Fruit fly (Drosophila melanogaster): ENCODE measurements around the gene CG14985.
A peak's percentile ranks its signal among the peaks of the same experiment; 100 is the strongest.

The CG14985 gene

DNA sequence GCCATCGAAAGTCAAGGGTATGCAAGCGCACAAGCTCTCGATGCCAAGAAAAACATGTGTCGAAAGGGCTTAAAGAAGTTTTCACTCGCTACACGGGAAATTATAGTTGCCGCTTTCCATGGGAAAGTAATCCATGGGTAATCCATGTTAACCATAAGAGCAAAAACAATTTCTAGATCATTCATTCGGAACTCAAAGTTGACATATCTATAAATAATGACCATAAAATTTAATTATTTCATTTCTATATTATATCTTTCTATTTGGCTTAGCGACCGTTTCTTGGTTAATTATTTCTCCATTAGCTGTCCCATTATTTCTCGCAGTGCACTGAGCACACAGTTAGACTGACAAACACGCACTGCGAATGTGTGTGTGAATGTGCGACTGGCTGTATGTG is 2.6 kb upstream of the CG14985 start (continued):
- TF ChIP-seq stwl (tag; optimal IDR thresholded peaks at IDR 0.05) (no peak), seq (GFP tag; IDR thresholded peaks at IDR 0.05) (no peak), so (GFP tag; IDR thresholded peaks at IDR 0.05) (no peak), CG7745 (tag; optimal IDR thresholded peaks at IDR 0.05) (no peak), CG4707 (GFP tag; optimal IDR thresholded peaks at IDR 0.05) (no peak), jing (GFP tag; optimal IDR thresholded peaks at IDR 0.05) (peak; percentile 11), BtbVII (GFP tag; optimal IDR thresholded peaks at IDR 0.05) (peak; percentile 18), sob (GFP tag; IDR thresholded peaks at IDR 0.05) (no peak), zf30C (GFP tag; optimal IDR thresholded peaks at IDR 0.05) (peak; percentile 51), CG7963 (GFP tag; IDR thresholded peaks at IDR 0.05; ENCODE audit: partially characterized antibody) (no peak), CG1792 (GFP tag; optimal IDR thresholded peaks at IDR 0.05) (no peak), CG1602 (GFP tag; optimal IDR thresholded peaks at IDR 0.05) (no peak), Atf3 (GFP tag; optimal IDR thresholded peaks at IDR 0.05) (no peak), CG15696 (tag; optimal IDR thresholded peaks at IDR 0.05) (no peak), CG18262 (tag; optimal IDR thresholded peaks at IDR 0.05) (peak; percentile 44), CG14050 (GFP tag; IDR thresholded peaks at IDR 0.05) (no peak), Dfd (GFP tag; optimal IDR thresholded peaks at IDR 0.05) (no peak), CG30020 (tag; optimal IDR thresholded peaks at IDR 0.05) (no peak), sima (GFP tag; optimal IDR thresholded peaks at IDR 0.05) (no peak), p53 (GFP tag; optimal IDR thresholded peaks at IDR 0.05) (no peak), Ravus (GFP tag; IDR thresholded peaks at IDR 0.05) (no peak), nerfin-2 (GFP tag; IDR thresholded peaks at IDR 0.05; ENCODE audit: partially characterized antibody) (no peak), CG10321 (GFP tag; IDR thresholded peaks at IDR 0.05) (no peak), bcd (GFP tag; optimal IDR thresholded peaks at IDR 0.05) (peak; percentile 40), scrt (GFP tag; optimal IDR thresholded peaks at IDR 0.05) (peak; percentile 1), CG11696 (GFP tag; IDR thresholded peaks at IDR 0.05) (no peak), CG17385 (GFP tag; optimal IDR thresholded peaks at IDR 0.05) (peak; percentile 52), CkIIα-i1 (GFP tag; IDR thresholded peaks at IDR 0.05) (no peak), Eip74EF (GFP tag; optimal IDR thresholded peaks at IDR 0.05) (no peak), disco-r (GFP tag; optimal IDR thresholded peaks at IDR 0.05) (no peak), yki (optimal IDR thresholded peaks at IDR 0.05) (no peak), otp (GFP tag; IDR thresholded peaks at IDR 0.05) (no peak), psq (GFP tag; optimal IDR thresholded peaks at IDR 0.05) (no peak), CG17361 (GFP tag; IDR thresholded peaks at IDR 0.05) (peak; percentile 58; the same call in 1 of the 3 replicates), Mrtf (GFP tag; IDR thresholded peaks at IDR 0.05) (no peak), unpg (GFP tag; optimal IDR thresholded peaks at IDR 0.05) (no peak), wdn (GFP tag; IDR thresholded peaks at IDR 0.05) (no peak), cwo (GFP tag; optimal IDR thresholded peaks at IDR 0.05) (peak; percentile 3), CG15514 (GFP tag; optimal IDR thresholded peaks at IDR 0.05) (no peak), tna (GFP tag; IDR thresholded peaks at IDR 0.05; ENCODE audit: partially characterized antibody) (no peak), D (optimal IDR thresholded peaks at IDR 0.05) (no peak), D (GFP tag; optimal IDR thresholded peaks at IDR 0.05) (no peak), mam (GFP tag; optimal IDR thresholded peaks at IDR 0.05) (no peak), CG17359 (tag; optimal IDR thresholded peaks at IDR 0.05) (no peak), slou (GFP tag; optimal IDR thresholded peaks at IDR 0.05) (no peak), hb (GFP tag; IDR thresholded peaks at IDR 0.05; ENCODE audit: partially characterized antibody) (no peak), Camta (GFP tag; optimal IDR thresholded peaks at IDR 0.05) (no peak), ewg (GFP tag; optimal IDR thresholded peaks at IDR 0.05) (peak; percentile 26), kay (GFP tag; optimal IDR thresholded peaks at IDR 0.05) (no peak), D19B (GFP tag; optimal IDR thresholded peaks at IDR 0.05) (no peak), CG15073 (GFP tag; optimal IDR thresholded peaks at IDR 0.05) (no peak), stc (GFP tag; IDR thresholded peaks at IDR 0.05) (no peak)

All from whole organism, embryonic.